Worm (Caenorhabditis elegans) whole organism, L4/young adult: ENCODE data around the gene cpg-1.

Experiments used
- W03F9.2 ChIP-seq: fragments of 150-350 bp; optimal IDR thresholded peaks from 2 replicates; lab custom pipeline; 2014; ENCODE audit warnings: missing biosample characterization, missing genetic modification characterization
- dao-5 ChIP-seq: sonication (generic microtip); optimal IDR thresholded peaks from 2 replicates; lab custom pipeline; 2016; ENCODE audit warnings: missing genotype, missing genetic modification characterization, moderate library complexity, missing compliant biosample characterization
- him-1 ChIP-seq: sonication (generic microtip); optimal IDR thresholded peaks from 2 replicates; lab custom pipeline; 2016; ENCODE audit warnings: missing genotype, missing genetic modification reagents, missing genetic modification characterization, missing compliant biosample characterization

Gene cpg-1

DNA sequence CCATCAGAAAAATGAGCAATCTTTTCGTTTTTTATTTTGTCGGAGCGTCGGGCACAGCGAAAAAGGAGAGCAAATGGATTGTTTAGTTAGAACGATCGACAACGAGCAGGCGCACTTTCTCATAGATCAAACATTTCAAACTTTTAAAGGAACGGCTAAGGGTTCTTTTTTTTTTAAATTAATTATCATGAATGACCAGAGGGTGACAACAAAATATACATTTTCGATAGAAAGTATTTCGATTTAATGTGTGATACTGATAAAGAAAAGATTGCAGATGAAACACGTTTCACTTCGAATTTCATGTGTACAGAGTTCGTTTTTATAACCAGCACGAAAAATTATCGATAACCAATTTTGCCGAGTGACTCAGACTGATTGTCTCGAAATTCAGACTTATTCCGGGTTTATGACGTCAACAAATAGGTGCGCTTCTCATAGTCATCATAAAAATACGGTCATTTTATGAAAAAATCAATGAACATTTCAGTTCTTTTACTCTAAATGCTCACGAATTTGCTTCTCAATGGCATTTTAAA lies 17.5 kb downstream of the cpg-1 start:
- TF ChIP-seq him-1 (no peak), W03F9.2 (tag; lab: Kevin White, UChicago) (peak; percentile 14), dao-5 (no peak)

DNA sequence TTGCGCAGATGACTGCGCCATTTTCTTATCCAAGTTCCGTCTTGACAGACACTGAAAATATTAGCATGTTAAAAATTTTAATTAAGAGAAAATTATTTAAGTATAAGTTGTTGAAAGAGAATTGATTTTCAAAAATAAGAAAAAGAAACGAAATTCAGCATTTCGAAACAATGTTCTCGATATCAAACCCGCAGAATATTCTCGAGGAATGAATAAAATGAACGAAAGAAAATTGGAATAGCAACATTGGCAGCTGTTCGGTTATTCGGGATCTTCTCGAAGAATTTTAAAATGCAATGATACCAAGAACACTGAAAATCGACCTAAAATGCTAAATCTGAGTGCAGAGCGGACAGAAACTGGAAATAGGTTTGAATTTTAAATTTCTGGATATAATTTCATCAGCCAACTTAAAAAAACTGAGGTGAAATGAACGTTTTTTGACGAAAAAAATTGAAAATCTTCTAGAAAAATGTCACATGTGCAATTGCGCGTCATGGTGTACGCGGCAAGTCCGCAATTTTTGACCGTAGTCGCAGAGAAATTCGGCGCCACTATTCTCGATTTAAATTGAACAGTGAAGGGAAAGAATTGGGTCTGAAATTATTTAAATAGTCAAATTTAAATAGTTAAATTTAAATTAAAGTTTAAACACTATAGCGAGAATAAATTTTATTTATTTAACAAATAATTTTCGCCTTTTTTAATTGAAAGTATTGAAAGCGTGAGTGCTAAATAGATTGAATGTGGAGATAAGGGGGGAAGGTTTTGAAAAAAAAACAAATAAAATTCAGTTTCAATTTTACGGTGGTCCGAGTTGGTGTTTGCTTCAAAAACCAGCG lies 19.1 kb downstream of the cpg-1 start, which contains the start of the genes cct-5 and F25F2.1:
Gene cct-5, minus strand, starts transcription at position 51 of the 842 bp plus-strand sequence.
Gene F25F2.1, plus strand, starts transcription at position 792 of the 842 bp plus-strand sequence.
- no peak for TF ChIP-seq dao-5
- TF ChIP-seq W03F9.2 (tag; lab: Kevin White, UChicago), result peak; percentile 87
- peak; percentile 69 for TF ChIP-seq him-1

DNA sequence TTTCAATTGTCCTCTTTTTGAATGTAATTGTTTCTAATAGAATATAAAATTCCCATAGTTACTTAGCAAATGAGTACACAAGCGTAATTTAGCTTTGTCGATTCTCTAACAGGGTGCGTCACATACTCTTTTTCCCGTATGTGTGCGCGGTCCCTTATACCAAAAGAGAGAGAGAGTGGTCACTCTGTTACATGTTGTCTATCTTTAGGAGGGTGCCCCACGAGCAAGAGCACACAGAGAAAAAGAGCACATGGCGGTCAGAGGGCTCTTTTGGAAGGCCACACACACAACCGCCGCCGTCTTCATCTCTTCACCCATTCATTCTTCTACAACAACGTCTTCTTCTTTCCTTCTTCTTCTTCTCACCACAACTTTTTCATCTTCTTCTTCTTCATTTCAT lies 24.8 kb downstream of the cpg-1 start:
- peak; percentile 42 for TF ChIP-seq him-1
- TF ChIP-seq dao-5, result no peak

DNA sequence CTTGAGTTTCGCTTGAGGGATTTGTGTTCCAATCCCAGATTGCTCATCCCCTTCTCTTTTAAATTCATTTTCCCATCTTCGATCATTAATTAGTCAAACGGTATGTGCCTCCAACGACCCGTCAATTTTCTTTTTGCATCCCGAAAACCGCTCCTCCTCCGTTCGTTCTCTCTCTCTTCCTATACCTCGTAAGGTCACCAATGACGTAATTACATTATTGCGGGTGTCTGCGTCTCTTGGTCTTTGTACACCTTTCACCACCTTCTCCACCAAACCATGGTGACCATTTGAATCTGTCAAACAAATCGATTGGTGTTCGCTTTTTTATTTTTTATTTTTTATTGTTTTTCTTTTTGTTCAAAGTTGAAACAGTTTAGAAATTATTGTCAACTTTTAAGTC lies 26.0 kb downstream of the cpg-1 start:
- no peak for TF ChIP-seq him-1
- TF ChIP-seq W03F9.2 (tag; lab: Kevin White, UChicago), result no peak
- no peak for TF ChIP-seq dao-5

DNA sequence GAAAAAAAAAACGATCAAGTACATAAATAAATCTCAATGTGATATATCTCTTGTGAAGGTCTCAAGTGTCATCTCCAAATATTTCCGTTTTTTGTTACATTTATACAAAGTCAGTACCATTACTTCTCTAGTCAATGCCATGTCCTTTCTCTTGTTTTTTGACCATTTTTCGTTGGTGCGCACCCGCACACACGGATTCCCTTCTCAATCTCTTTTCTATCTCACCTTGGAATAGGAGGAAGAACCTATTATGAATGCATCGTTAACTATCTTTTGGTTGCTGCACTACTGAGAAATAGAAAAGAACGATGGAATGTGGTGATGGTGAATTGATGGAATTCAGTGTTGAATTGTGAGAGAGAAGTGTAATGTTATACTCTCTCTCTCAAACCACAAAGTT lies 28.6 kb downstream of the cpg-1 start:
- TF ChIP-seq dao-5, result no peak
- no peak for TF ChIP-seq him-1
- no peak for TF ChIP-seq W03F9.2 (tag; lab: Kevin White, UChicago)

DNA sequence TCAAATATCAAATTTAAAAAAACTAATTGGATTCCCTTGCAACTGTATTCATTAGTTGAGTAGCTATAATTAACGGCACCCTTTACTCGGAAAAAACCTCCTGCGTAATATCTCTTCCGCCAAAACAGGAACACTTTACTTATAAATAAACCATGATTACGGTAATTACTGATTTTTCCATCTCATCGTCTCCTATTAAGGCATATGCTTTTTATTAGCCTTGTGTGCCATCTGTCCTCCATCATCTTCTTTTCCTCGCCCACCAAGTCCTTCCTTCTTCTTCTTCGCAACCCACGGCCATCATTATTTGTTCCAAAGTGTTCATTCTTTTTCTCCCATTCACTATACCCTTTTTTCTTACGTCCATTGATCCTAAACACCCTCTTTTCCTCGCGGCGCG lies 30.3 kb downstream of the cpg-1 start:
- no peak for TF ChIP-seq W03F9.2 (tag; lab: Kevin White, UChicago)

DNA sequence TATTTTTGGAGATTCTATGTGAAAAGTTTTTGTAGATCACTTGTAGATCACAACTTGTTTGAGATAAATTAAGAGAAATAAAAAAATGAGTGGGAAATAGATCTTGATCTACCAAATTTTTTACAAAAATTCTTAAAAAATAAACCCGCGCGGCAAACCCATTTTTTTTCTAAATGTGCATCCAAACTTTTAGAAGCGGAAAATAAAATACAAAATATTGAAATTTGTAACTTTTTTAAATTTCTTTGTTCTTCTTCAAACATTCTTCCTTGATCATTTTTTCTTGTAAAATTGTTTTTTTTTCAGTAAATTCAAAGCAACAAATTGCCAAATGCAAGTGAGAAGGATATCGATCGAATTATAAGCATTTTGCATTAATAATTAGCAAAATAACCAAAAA lies 30.9 kb downstream of the cpg-1 start, which contains the start of gene cdh-4:
Gene cdh-4, plus strand, starts transcription at position 301 of the 400 bp plus-strand sequence.
- no peak for TF ChIP-seq dao-5

DNA sequence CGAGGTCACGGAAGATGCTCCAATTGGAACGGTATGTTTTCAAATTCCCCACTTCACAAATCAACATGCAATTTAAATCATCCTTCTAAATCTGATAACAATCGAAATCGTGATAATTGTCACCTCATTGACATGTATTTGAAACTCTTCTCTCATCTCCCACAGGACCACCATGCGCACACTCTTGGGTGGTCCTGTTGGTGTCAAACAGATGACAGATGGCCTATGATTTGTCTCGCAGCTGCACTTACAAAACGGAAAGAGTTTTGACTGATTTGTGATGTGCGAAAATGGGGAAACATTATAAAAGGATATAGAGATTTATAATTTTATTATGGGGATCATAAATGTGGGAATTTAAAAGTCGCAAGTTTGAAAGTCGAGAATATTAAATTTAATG lies 34.3 kb downstream of the cpg-1 start:
- no peak for TF ChIP-seq him-1
- TF ChIP-seq dao-5, result no peak
- no peak for TF ChIP-seq W03F9.2 (tag; lab: Kevin White, UChicago)

DNA sequence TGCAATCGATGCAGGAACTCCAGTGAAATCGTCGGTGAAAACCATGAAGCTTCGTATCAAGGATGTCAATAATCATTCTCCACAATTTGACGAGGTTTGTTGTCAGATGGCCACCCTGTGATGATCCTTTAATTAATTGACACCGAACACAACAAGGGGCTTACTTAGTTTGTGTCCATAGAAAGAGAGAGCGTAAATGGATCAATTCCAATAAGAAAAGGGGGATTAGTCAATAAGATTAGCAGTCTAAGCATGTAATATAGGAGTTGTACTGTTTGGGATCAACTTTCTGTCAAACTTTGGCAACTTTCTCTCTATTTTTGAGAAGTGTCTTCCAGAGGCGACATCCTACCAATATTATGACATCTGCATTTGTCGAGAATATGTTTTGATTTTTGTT lies 34.9 kb downstream of the cpg-1 start:
- no peak for TF ChIP-seq dao-5
- no peak for TF ChIP-seq W03F9.2 (tag; lab: Kevin White, UChicago)
- no peak for TF ChIP-seq him-1

DNA sequence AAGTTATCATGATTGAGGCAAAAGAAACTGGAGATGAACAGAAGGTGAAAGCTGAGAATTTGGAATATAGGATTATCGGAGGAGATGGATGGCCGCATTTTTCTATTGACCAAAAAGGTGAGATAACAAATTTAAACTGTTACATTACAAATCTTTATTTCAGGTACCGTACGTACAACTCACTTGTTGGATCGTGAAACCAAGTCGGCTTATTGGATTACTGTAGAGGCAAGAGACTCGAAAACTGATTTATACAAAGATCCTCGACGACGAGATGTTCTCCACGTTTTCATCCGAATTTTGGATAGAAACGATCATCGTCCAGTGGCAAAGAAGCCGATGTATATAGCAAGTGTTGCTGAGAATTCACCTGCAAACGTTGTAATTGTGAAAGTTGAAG lies 36.8 kb downstream of the cpg-1 start:
- TF ChIP-seq him-1, result no peak
- TF ChIP-seq dao-5, result no peak
- TF ChIP-seq W03F9.2 (tag; lab: Kevin White, UChicago), result no peak

DNA sequence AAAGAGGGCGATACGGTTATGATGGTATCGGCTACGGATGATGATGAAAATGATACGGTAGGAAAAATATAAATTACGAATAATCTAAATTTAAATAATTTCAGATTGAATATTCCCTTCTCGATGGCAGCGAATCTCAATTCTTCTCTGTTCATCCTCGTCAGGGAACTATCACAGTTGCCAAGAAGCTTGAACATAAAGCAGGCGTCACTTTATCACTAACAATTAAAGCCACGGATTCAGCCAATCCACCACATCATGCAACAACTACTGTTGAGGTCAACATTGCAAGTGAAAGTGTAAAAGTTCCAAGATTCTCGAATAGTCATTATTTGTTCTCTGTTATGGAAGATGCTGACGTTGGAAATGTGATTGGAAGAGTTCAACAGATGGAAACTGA lies 41.8 kb downstream of the cpg-1 start:
- TF ChIP-seq dao-5, result no peak
- no peak for TF ChIP-seq him-1
- no peak for TF ChIP-seq W03F9.2 (tag; lab: Kevin White, UChicago)

DNA sequence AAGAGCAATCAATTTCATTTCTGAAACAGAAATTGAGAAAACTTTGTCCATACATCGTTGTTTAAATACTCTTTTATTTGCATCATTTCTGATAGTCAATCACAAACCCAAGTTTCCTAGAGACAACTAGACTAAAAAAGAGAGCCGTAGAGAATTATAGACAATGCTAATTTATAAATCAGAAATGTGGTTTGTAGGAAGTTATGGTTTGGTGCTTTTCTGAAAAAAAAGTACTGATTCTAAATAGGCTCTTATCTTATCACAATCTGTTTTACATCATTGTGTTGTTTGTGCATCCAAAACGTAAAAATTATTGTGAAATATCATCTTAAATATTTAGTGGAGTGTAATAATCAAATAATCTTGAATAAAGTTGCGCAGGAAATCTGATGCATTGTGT lies 51.4 kb downstream of the cpg-1 start, which contains the start of gene ugt-62:
Gene ugt-62, minus strand, starts transcription at position 20 of the 400 bp plus-strand sequence.
- TF ChIP-seq W03F9.2 (tag; lab: Kevin White, UChicago), result no peak
- no peak for TF ChIP-seq dao-5
- TF ChIP-seq him-1, result no peak
